Fruit fly (Drosophila melanogaster) whole organism, embryonic: Measurements from ENCODE around the gene Mpc1.

ENCODE experiments used
- Atf6 ChIP-seq: fragments of 200-800 bp; sonication (Bioruptor generic); IDR thresholded peaks from 2 replicates; pipeline ENCODE4 v1.3.6; 2022; ENCODE audit warnings: missing biosample characterization, missing genetic modification characterization
- BtbVII ChIP-seq: fragments of 200-800 bp; sonication (Bioruptor generic); optimal IDR thresholded peaks from 3 replicates; lab custom pipeline; 2017; ENCODE audit warnings: missing biosample characterization, mild to moderate bottlenecking, missing genetic modification characterization
- CG10147 ChIP-seq: fragments of 200-800 bp; sonication (Bioruptor generic); optimal IDR thresholded peaks from 2 replicates; lab custom pipeline; 2019; ENCODE audit warnings: missing biosample characterization, mild to moderate bottlenecking, missing genetic modification characterization, moderate library complexity
- CG11695 ChIP-seq: fragments of 200-800 bp; sonication (Bioruptor generic); IDR thresholded peaks from 3 replicates; pipeline ENCODE4 v1.3.6; 2022; ENCODE audit warnings: missing biosample characterization, missing genetic modification characterization
- CG12391 ChIP-seq: fragments of 200-800 bp; sonication (Bioruptor generic); optimal IDR thresholded peaks from 3 replicates; lab custom pipeline; 2018; ENCODE audit warnings: missing biosample characterization, mild to moderate bottlenecking, missing genetic modification characterization, moderate library complexity
- CG12659 ChIP-seq: fragments of 200-800 bp; sonication (Bioruptor generic); optimal IDR thresholded peaks from 3 replicates; lab custom pipeline; 2017; ENCODE audit warnings: mild to moderate bottlenecking, missing biosample characterization, missing genetic modification reagents, missing genetic modification characterization
- CG12769 ChIP-seq: fragments of 200-800 bp; sonication (Bioruptor generic); optimal IDR thresholded peaks from 2 replicates; lab custom pipeline; 2019; ENCODE audit warnings: missing biosample characterization, mild to moderate bottlenecking, missing genetic modification characterization, moderate library complexity
- CG13424 ChIP-seq: fragments of 200-800 bp; sonication (Bioruptor generic); optimal IDR thresholded peaks from 2 replicates; lab custom pipeline; 2019; ENCODE audit warnings: missing biosample characterization, mild to moderate bottlenecking, missing genetic modification characterization, moderate library complexity
- CG15269 ChIP-seq: fragments of 200-800 bp; sonication (Bioruptor generic); optimal IDR thresholded peaks from 2 replicates; lab custom pipeline; 2018; ENCODE audit warnings: missing biosample characterization, mild to moderate bottlenecking, missing genetic modification characterization, moderate library complexity
- CG1603 ChIP-seq: fragments of 200-800 bp; sonication (Bioruptor generic); optimal IDR thresholded peaks from 2 replicates; lab custom pipeline; 2019; ENCODE audit warnings: missing biosample characterization, mild to moderate bottlenecking, missing genetic modification characterization, moderate library complexity
- CG16779 ChIP-seq: fragments of 200-800 bp; sonication (Bioruptor generic); IDR thresholded peaks from 2 replicates; pipeline ENCODE4 v1.3.6; 2022; ENCODE audit warnings: missing biosample characterization, missing genetic modification characterization
- CG17385 ChIP-seq: fragments of 200-800 bp; sonication (Bioruptor generic); optimal IDR thresholded peaks from 3 replicates; lab custom pipeline; 2018; ENCODE audit warnings: missing biosample characterization, mild to moderate bottlenecking, missing genetic modification characterization
- CG2678 ChIP-seq: fragments of 200-800 bp; sonication (Bioruptor generic); optimal IDR thresholded peaks from 3 replicates; lab custom pipeline; 2019; ENCODE audit warnings: missing biosample characterization, mild to moderate bottlenecking, missing genetic modification characterization, moderate library complexity
- CG34376 ChIP-seq: fragments of 200-800 bp; sonication (Bioruptor generic); optimal IDR thresholded peaks from 2 replicates; lab custom pipeline; 2018; ENCODE audit warnings: missing biosample characterization, mild to moderate bottlenecking, missing genetic modification characterization
- CG3838 ChIP-seq: fragments of 200-800 bp; sonication (Bioruptor generic); optimal IDR thresholded peaks from 3 replicates; lab custom pipeline; 2016; ENCODE audit warnings: missing biosample characterization, missing genetic modification characterization
- CG4707 ChIP-seq: fragments of 200-800 bp; sonication (Bioruptor generic); optimal IDR thresholded peaks from 2 replicates; lab custom pipeline; 2018; ENCODE audit warnings: missing biosample characterization, mild to moderate bottlenecking, missing genetic modification characterization, moderate library complexity
- CG6175 ChIP-seq: fragments of 200-800 bp; sonication (Bioruptor generic); IDR thresholded peaks from 3 replicates; pipeline ENCODE4 v1.3.6; 2022; ENCODE audit warnings: missing biosample characterization, missing genetic modification characterization
- CG6813 ChIP-seq: fragments of 200-800 bp; sonication (Bioruptor generic); optimal IDR thresholded peaks from 2 replicates; lab custom pipeline; 2017; ENCODE audit warnings: missing biosample characterization, missing genetic modification characterization, mild to moderate bottlenecking, moderate library complexity, missing genetic modification reagents
- CG8290 ChIP-seq, 3 experiments: fragments of 200-800 bp; sonication (Bioruptor generic); optimal IDR thresholded peaks; 2 replicates each; lab custom pipeline; 2016 to 2019; ENCODE audit warnings: missing biosample characterization in 3 of 3, missing genetic modification characterization in 3 of 3, mild to moderate bottlenecking in 2 of 3, moderate library complexity in 1 of 3
- CG9727 ChIP-seq: fragments of 200-800 bp; sonication (Bioruptor generic); optimal IDR thresholded peaks from 3 replicates; lab custom pipeline; 2017; ENCODE audit warnings: missing biosample characterization, mild to moderate bottlenecking, missing genetic modification characterization
- E2f1 ChIP-seq: fragments of 200-800 bp; sonication (Bioruptor generic); IDR thresholded peaks from 2 replicates; pipeline ENCODE4 v1.3.6; 2022; ENCODE audit warnings: missing biosample characterization, missing genetic modification characterization
- ERR ChIP-seq: fragments of 200-800 bp; sonication (Bioruptor generic); optimal IDR thresholded peaks from 2 replicates; lab custom pipeline; 2016; ENCODE audit warnings: missing biosample characterization, missing genetic modification characterization
- Fer1 ChIP-seq: fragments of 200-800 bp; sonication (Bioruptor generic); optimal IDR thresholded peaks from 2 replicates; lab custom pipeline; 2017; ENCODE audit warnings: missing biosample characterization, mild to moderate bottlenecking, missing genetic modification characterization
- Hand ChIP-seq: fragments of 200-800 bp; sonication (Bioruptor generic); optimal IDR thresholded peaks from 2 replicates; lab custom pipeline; 2017; ENCODE audit warnings: mild to moderate bottlenecking, missing biosample characterization, missing genetic modification reagents, missing genetic modification characterization
- Hey ChIP-seq: fragments of 200-800 bp; sonication (Bioruptor generic); optimal IDR thresholded peaks from 3 replicates; lab custom pipeline; 2018; ENCODE audit warnings: missing biosample characterization, mild to moderate bottlenecking, missing genetic modification characterization
- Hr51 ChIP-seq, 2 experiments: fragments of 200-800 bp; sonication (Bioruptor generic); optimal IDR thresholded peaks; 2 replicates in 1 of 2; 3 replicates in 1 of 2; lab custom pipeline; 2016 to 2018; ENCODE audit warnings: missing biosample characterization in 2 of 2, missing genetic modification characterization in 2 of 2, mild to moderate bottlenecking in 1 of 2, moderate library complexity in 1 of 2
- Pdp1 ChIP-seq, 2 experiments: fragments of 200-800 bp; sonication (Bioruptor generic); optimal IDR thresholded peaks; 3 replicates each; lab custom pipeline; 2016; ENCODE audit warnings: missing biosample characterization in 2 of 2, missing genetic modification characterization in 2 of 2, mild to moderate bottlenecking in 1 of 2, moderate library complexity in 1 of 2
- Side ChIP-seq: fragments of 200-800 bp; sonication (Bioruptor generic); optimal IDR thresholded peaks from 2 replicates; lab custom pipeline; 2016; ENCODE audit warnings: missing biosample characterization, missing genetic modification characterization
- Sox100B ChIP-seq: fragments of 200-800 bp; sonication (Bioruptor generic); optimal IDR thresholded peaks from 3 replicates; lab custom pipeline; 2018; ENCODE audit warnings: missing biosample characterization, mild to moderate bottlenecking, missing genetic modification characterization
- Vsx1 ChIP-seq: fragments of 200-800 bp; sonication (Bioruptor generic); optimal IDR thresholded peaks from 2 replicates; lab custom pipeline; 2017; ENCODE audit warnings: missing biosample characterization, mild to moderate bottlenecking, missing genetic modification characterization, missing genetic modification reagents
- ab ChIP-seq: fragments of 200-800 bp; sonication (Bioruptor generic); optimal IDR thresholded peaks from 2 replicates; lab custom pipeline; 2016; ENCODE audit warnings: missing biosample characterization, missing genetic modification characterization
- bab2 ChIP-seq: fragments of 200-800 bp; sonication (Bioruptor generic); optimal IDR thresholded peaks from 2 replicates; lab custom pipeline; 2016; ENCODE audit warnings: missing biosample characterization, missing genetic modification characterization
- chif ChIP-seq, 2 experiments: fragments of 200-800 bp; sonication (Bioruptor generic); optimal IDR thresholded peaks; 3 replicates each; lab custom pipeline; 2016; ENCODE audit warnings: missing biosample characterization in 2 of 2, missing genetic modification characterization in 2 of 2
- crol ChIP-seq: fragments of 200-800 bp; sonication (Bioruptor generic); IDR thresholded peaks from 2 replicates; pipeline ENCODE4 v1.3.6; 2022; ENCODE audit warnings: missing biosample characterization, missing genetic modification characterization
- dmrt99B ChIP-seq: fragments of 200-800 bp; sonication (Bioruptor generic); optimal IDR thresholded peaks from 2 replicates; lab custom pipeline; 2018; ENCODE audit warnings: missing biosample characterization, mild to moderate bottlenecking, missing genetic modification characterization, moderate library complexity
- dpn ChIP-seq, 2 experiments: fragments of 200-800 bp; sonication (Bioruptor generic); optimal IDR thresholded peaks; 3 replicates each; lab custom pipeline; 2016; ENCODE audit warnings: missing biosample characterization in 2 of 2, missing genetic modification characterization in 2 of 2
- exex ChIP-seq: fragments of 200-800 bp; sonication (Bioruptor generic); optimal IDR thresholded peaks from 4 replicates; lab custom pipeline; 2018; ENCODE audit warnings: missing biosample characterization, mild to moderate bottlenecking, missing genetic modification characterization, moderate library complexity
- nerfin-1 ChIP-seq: fragments of 200-800 bp; sonication (Bioruptor generic); optimal IDR thresholded peaks from 3 replicates; lab custom pipeline; 2019; ENCODE audit warnings: missing biosample characterization, mild to moderate bottlenecking, missing genetic modification characterization, moderate library complexity
- onecut ChIP-seq: fragments of 200-800 bp; sonication (Bioruptor generic); IDR thresholded peaks from 2 replicates; pipeline ENCODE4 v1.3.6; 2022; ENCODE audit warnings: missing biosample characterization, missing genetic modification characterization
- peb ChIP-seq: fragments of 200-800 bp; sonication (Bioruptor generic); IDR thresholded peaks from 2 replicates; pipeline ENCODE4 v1.3.6; 2022; ENCODE audit warnings: missing biosample characterization, missing genetic modification characterization
- phol ChIP-seq: fragments of 200-800 bp; sonication (Bioruptor generic); optimal IDR thresholded peaks from 3 replicates; lab custom pipeline; 2018; ENCODE audit warnings: missing biosample characterization, mild to moderate bottlenecking, missing genetic modification characterization, moderate library complexity
- ro ChIP-seq: fragments of 200-800 bp; sonication (Bioruptor generic); IDR thresholded peaks from 2 replicates; pipeline ENCODE4 v1.3.6; 2022; ENCODE audit warnings: missing biosample characterization, missing genetic modification characterization
- row ChIP-seq: fragments of 200-800 bp; sonication (Bioruptor generic); IDR thresholded peaks from 3 replicates; pipeline ENCODE4 v1.3.6; 2022; ENCODE audit warnings: missing biosample characterization, missing genetic modification characterization
- sens ChIP-seq: fragments of 200-800 bp; sonication (Bioruptor generic); peaks from one replicate; lab custom pipeline; 2016; ENCODE audit warnings: missing biosample characterization, missing genetic modification characterization
- seq ChIP-seq: fragments of 200-800 bp; sonication (Bioruptor generic); IDR thresholded peaks from 2 replicates; pipeline ENCODE4 v1.3.6; 2022; ENCODE audit warnings: missing biosample characterization, missing genetic modification characterization
- unc-4 ChIP-seq: fragments of 200-800 bp; sonication (Bioruptor generic); IDR thresholded peaks from 2 replicates; pipeline ENCODE4 v1.3.6; 2022; ENCODE audit warnings: missing biosample characterization, missing genetic modification characterization; ENCODE audit not compliant: partially characterized antibody
- unpg ChIP-seq: fragments of 200-800 bp; sonication (Bioruptor generic); optimal IDR thresholded peaks from 3 replicates; lab custom pipeline; 2018; ENCODE audit warnings: missing biosample characterization, mild to moderate bottlenecking, missing genetic modification characterization, moderate library complexity
- zfh2 ChIP-seq: fragments of 200-800 bp; sonication (Bioruptor generic); optimal IDR thresholded peaks from 2 replicates; lab custom pipeline; 2016; ENCODE audit warnings: missing biosample characterization, missing genetic modification characterization

Gene Mpc1

DNA sequence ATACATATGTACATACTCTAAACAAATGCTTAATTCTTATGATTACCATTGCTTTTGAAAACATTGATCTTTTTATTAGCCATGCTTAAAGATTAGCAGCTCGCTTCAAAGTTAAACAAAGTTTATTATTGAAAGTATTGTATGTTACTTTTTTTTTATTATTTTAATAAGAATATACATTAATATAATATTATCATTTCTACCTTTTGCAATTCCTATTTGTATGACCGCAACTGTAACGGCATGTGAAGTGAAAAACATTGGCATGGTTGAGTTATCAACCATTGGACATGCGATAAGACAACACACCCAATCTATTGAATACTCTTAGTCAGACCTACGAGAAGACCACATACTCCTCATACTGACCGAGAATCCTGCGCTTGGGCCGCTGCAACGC is 17.5 kb downstream of the Mpc1 start (continued):
- no peak for TF ChIP-seq CG6813 (GFP tag; lab: Kevin White, UChicago)
- TF ChIP-seq ab (GFP tag; lab: Kevin White, UChicago): no peak
- TF ChIP-seq Hand (GFP tag; lab: Kevin White, UChicago): peak; percentile 49
- TF ChIP-seq row (GFP tag; lab: Robert Waterston, UW): peak; percentile 40; the same call in 2 of the 3 replicates
- peak; percentile 39 for TF ChIP-seq unpg (GFP tag; lab: Kevin White, UChicago)
- TF ChIP-seq exex (tag; lab: Kevin White, UChicago): peak; percentile 63
- TF ChIP-seq CG12659 (GFP tag; lab: Kevin White, UChicago): peak; percentile 1
- peak; percentile 46 for TF ChIP-seq sens (GFP tag; lab: Kevin White, UChicago)
- TF ChIP-seq dmrt99B (tag; lab: Kevin White, UChicago): peak; percentile 19
- peak; percentile 30 for TF ChIP-seq Fer1
- peak; percentile 10 for TF ChIP-seq BtbVII (GFP tag; lab: Kevin White, UChicago)
- TF ChIP-seq CG2678 (tag; lab: Kevin White, UChicago): peak; percentile 56
- TF ChIP-seq CG11695 (GFP tag; lab: Robert Waterston, UW): 0 out of 3 replicates have a peak, but pooled peaks have one; percentile 33
- TF ChIP-seq CG12391 (tag; lab: Kevin White, UChicago): peak; percentile 16
- TF ChIP-seq bab2 (GFP tag; lab: Kevin White, UChicago): no peak
- TF ChIP-seq CG15269 (tag; lab: Kevin White, UChicago): peak; percentile 55
- peak; percentile 3 for TF ChIP-seq CG9727 (GFP tag; lab: Kevin White, UChicago)
- TF ChIP-seq CG17385 (GFP tag; lab: Kevin White, UChicago): no peak
- no peak for TF ChIP-seq Hey (tag; lab: Kevin White, UChicago)
- peak; percentile 19 for TF ChIP-seq Sox100B (GFP tag; lab: Kevin White, UChicago)
- peak; percentile 7 for TF ChIP-seq Vsx1 (GFP tag; lab: Kevin White, UChicago)

- TF ChIP-seq seq (GFP tag; lab: Robert Waterston, UW) (no peak), Pdp1 (GFP tag; optimal IDR thresholded peaks at IDR 0.05; lab: Kevin White, UChicago) (peak in 1 of 2 experiments; percentile 89), CG13424 (no peak), peb (GFP tag; lab: Robert Waterston, UW) (no peak), CG1603 (tag; lab: Kevin White, UChicago) (no peak), Side (GFP tag; lab: Kevin White, UChicago) (no peak), crol (peak; percentile 84), CG8290 (GFP tag; optimal IDR thresholded peaks at IDR 0.05; lab: Kevin White, UChicago) (no peak), CG8290 (tag; optimal IDR thresholded peaks at IDR 0.05; lab: Kevin White, UChicago) (peak in 1 of 2 experiments; percentile 21), dmrt99B (tag; lab: Kevin White, UChicago) (no peak), ro (no peak), E2f1 (no peak), unc-4 (GFP tag; lab: Robert Waterston, UW) (no peak), chif (GFP tag; optimal IDR thresholded peaks at IDR 0.05; lab: Kevin White, UChicago) (no peak), CG3838 (GFP tag; lab: Kevin White, UChicago) (no peak), zfh2 (GFP tag; lab: Kevin White, UChicago) (no peak), CG6175 (GFP tag; lab: Robert Waterston, UW) (peak; percentile 47; the same call in 1 of the 3 replicates), onecut (GFP tag; lab: Robert Waterston, UW) (peak; percentile 64), Hr51 (GFP tag; optimal IDR thresholded peaks at IDR 0.05; lab: Kevin White, UChicago) (peak in 1 of 2 experiments; percentile 39), CG16779 (GFP tag; lab: Robert Waterston, UW) (no peak), phol (no peak), nerfin-1 (tag; lab: Kevin White, UChicago) (peak; percentile 20), ERR (peak; percentile 44), CG34376 (no peak), Atf6 (0 out of 2 replicates have a peak, but pooled peaks have one; percentile 7), dpn (GFP tag; optimal IDR thresholded peaks at IDR 0.05; lab: Kevin White, UChicago) (no peak), CG4707 (GFP tag; lab: Kevin White, UChicago) (no peak), CG10147 (GFP tag; lab: Kevin White, UChicago) (no peak), CG12769 (tag; lab: Kevin White, UChicago) (peak; percentile 58)
Observed at dm6 chr3R:18910336-18910735, 18.1 kb downstream of the Mpc1 start.
